Fruit fly (Drosophila melanogaster) whole organism, embryonic: Measurements from ENCODE around the gene Cortactin.
A peak's percentile ranks its signal among the peaks of the same experiment; 100 is the strongest.

Source experiments
- Bdp1 ChIP-seq: fragments of 200-800 bp; sonication (Bioruptor generic); optimal IDR thresholded peaks from 3 replicates; lab custom pipeline; 2016; ENCODE audit warnings: missing biosample characterization, missing genetic modification characterization
- CG13624 ChIP-seq: fragments of 200-800 bp; sonication (Bioruptor generic); optimal IDR thresholded peaks from 2 replicates; lab custom pipeline; 2016; ENCODE audit warnings: missing biosample characterization, missing genetic modification characterization
- CG14860 ChIP-seq: fragments of 200-800 bp; sonication (Bioruptor generic); IDR thresholded peaks from 3 replicates; pipeline ENCODE4 v1.3.6; 2022; ENCODE audit warnings: missing biosample characterization, missing genetic modification characterization; ENCODE audit not compliant: partially characterized antibody
- PHDP ChIP-seq: fragments of 200-800 bp; sonication (Bioruptor generic); optimal IDR thresholded peaks from 3 replicates; lab custom pipeline; 2018; ENCODE audit warnings: missing biosample characterization, mild to moderate bottlenecking, missing genetic modification characterization, moderate library complexity
- fd96Cb ChIP-seq: fragments of 200-800 bp; sonication (Bioruptor generic); optimal IDR thresholded peaks from 2 replicates; lab custom pipeline; 2018; ENCODE audit warnings: missing biosample characterization, mild to moderate bottlenecking, missing genetic modification characterization, moderate library complexity
- kay ChIP-seq: fragments of 200-800 bp; sonication (Bioruptor generic); optimal IDR thresholded peaks from 2 replicates; lab custom pipeline; 2016; ENCODE audit warnings: missing biosample characterization, missing genetic modification characterization
- psq ChIP-seq: fragments of 200-800 bp; sonication (Bioruptor generic); optimal IDR thresholded peaks from 2 replicates; lab custom pipeline; 2017; ENCODE audit warnings: missing biosample characterization, missing genetic modification characterization

DNA sequence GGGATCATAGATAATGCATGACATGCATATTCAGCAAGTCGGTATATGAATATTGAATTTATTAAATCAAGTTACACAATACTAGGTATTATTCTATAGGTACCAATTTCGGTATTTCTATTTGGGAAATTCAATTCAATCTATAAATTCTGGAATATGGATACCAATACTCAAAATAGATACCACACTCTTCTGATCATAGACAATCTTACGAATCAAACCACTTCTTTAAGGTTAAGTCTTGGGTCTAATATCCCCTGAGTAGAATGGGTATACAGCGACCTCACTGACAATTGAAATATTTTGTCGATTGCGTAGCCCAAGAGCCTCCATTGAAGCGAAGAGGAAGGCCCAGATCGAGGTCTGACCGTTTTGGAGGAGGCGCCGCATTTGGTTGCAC lies 28.6 kb upstream of the Cortactin start:
- TF ChIP-seq fd96Cb = no peak
- TF ChIP-seq CG14860 (GFP tag; lab: Robert Waterston, UW) = no peak
- no peak for TF ChIP-seq psq (GFP tag; lab: Kevin White, UChicago)
- TF ChIP-seq PHDP (tag; lab: Kevin White, UChicago) = peak; percentile 11
- TF ChIP-seq CG13624 (GFP tag; lab: Kevin White, UChicago) = no peak
- no peak for TF ChIP-seq kay (GFP tag; lab: Kevin White, UChicago)
- TF ChIP-seq Bdp1 = no peak
